Fruit fly (Drosophila melanogaster) whole organism, wandering third instar larva: ENCODE measurements around the gene crn.

ENCODE experiments used
- CG32264 ChIP-seq: fragments of 200-800 bp; sonication (Bioruptor generic); optimal IDR thresholded peaks from 2 replicates; lab custom pipeline; 2016; ENCODE audit warnings: missing biosample characterization, missing genetic modification characterization
- CG9705 ChIP-seq: fragments of 200-800 bp; sonication (Bioruptor generic); optimal IDR thresholded peaks from 2 replicates; lab custom pipeline; 2018; ENCODE audit warnings: missing biosample characterization, mild to moderate bottlenecking, missing genetic modification characterization
- CrebA ChIP-seq: fragments of 200-800 bp; sonication (Bioruptor generic); optimal IDR thresholded peaks from 2 replicates; lab custom pipeline; 2016; ENCODE audit warnings: missing biosample characterization, mild to moderate bottlenecking, missing genetic modification characterization, borderline replicate concordance
- HLH106 ChIP-seq: fragments of 200-800 bp; optimal IDR thresholded peaks from 3 replicates; lab custom pipeline; 2019; ENCODE audit warnings: missing biosample characterization, mild to moderate bottlenecking, missing genetic modification characterization, moderate library complexity
- Hnf4 ChIP-seq: fragments of 200-800 bp; sonication (Bioruptor generic); optimal IDR thresholded peaks from 2 replicates; lab custom pipeline; 2016; ENCODE audit warnings: missing biosample characterization, mild to moderate bottlenecking, missing genetic modification characterization
- Hr78 ChIP-seq: fragments of >200 bp; optimal IDR thresholded peaks from 2 replicates; lab custom pipeline; 2017; ENCODE audit warnings: missing biosample characterization, missing genetic modification characterization
- Hr83 ChIP-seq: fragments of 200-300 bp; sonication (Bioruptor generic); optimal IDR thresholded peaks from 2 replicates; lab custom pipeline; 2016; ENCODE audit warnings: missing biosample characterization, mild to moderate bottlenecking, missing genetic modification characterization, moderate library complexity; ENCODE audit not compliant: poor library complexity, severe bottlenecking
- Jra ChIP-seq: sonication (Bioruptor generic); optimal IDR thresholded peaks from 2 replicates; lab custom pipeline; 2016; ENCODE audit warnings: missing biosample characterization, missing genetic modification characterization
- Mio ChIP-seq: sonication (Bioruptor generic); optimal IDR thresholded peaks from 2 replicates; lab custom pipeline; 2016; ENCODE audit warnings: missing biosample characterization, missing genetic modification characterization
- Myc ChIP-seq: fragments of >200 bp; optimal IDR thresholded peaks from 2 replicates; lab custom pipeline; 2017
- N ChIP-seq: fragments of >200 bp; optimal IDR thresholded peaks from 2 replicates; lab custom pipeline; 2018; ENCODE audit warnings: missing biosample characterization, missing external identifiers, missing genetic modification characterization
- OdsH ChIP-seq: fragments of 200-800 bp; sonication (Bioruptor generic); optimal IDR thresholded peaks from 2 replicates; lab custom pipeline; 2016; ENCODE audit warnings: missing biosample characterization, mild to moderate bottlenecking, missing genetic modification characterization
- Rel ChIP-seq, 2 experiments: fragments of 200-800 bp; sonication (Bioruptor generic) in 1 of 2; optimal IDR thresholded peaks; 2 replicates in 1 of 2; 3 replicates in 1 of 2; lab custom pipeline; 2016 to 2019; ENCODE audit warnings: mild to moderate bottlenecking in 2 of 2, missing biosample characterization in 2 of 2, missing genetic modification characterization in 2 of 2, moderate library complexity in 1 of 2
- Sp1 ChIP-seq: fragments of 200-800 bp; sonication (Bioruptor generic); optimal IDR thresholded peaks from 3 replicates; lab custom pipeline; 2019; ENCODE audit warnings: missing biosample characterization, mild to moderate bottlenecking, missing genetic modification characterization, moderate library complexity
- br ChIP-seq: fragments of 200-800 bp; sonication (Bioruptor generic); optimal IDR thresholded peaks from 2 replicates; lab custom pipeline; 2016; ENCODE audit warnings: missing biosample characterization, missing genetic modification characterization
- brk ChIP-seq: fragments of 200-800 bp; sonication (Bioruptor generic); optimal IDR thresholded peaks from 2 replicates; lab custom pipeline; 2016; ENCODE audit warnings: missing biosample characterization, mild to moderate bottlenecking, missing genetic modification characterization
- dl ChIP-seq, 2 experiments: fragments of 175-275, 200-275 bp in 1 of 2; fragments of 200-275 bp in 1 of 2; sonication (Bioruptor generic); optimal IDR thresholded peaks; lab custom pipeline; 2018; ENCODE audit warnings: mild to moderate bottlenecking in 2 of 2, missing biosample characterization in 2 of 2, missing genetic modification characterization in 2 of 2, moderate library complexity in 2 of 2; ENCODE audit not compliant: partially characterized antibody in 2 of 2, insufficient read depth in 1 of 2
- dmrt93B ChIP-seq: fragments of 200-800 bp; sonication (Bioruptor generic); optimal IDR thresholded peaks from 2 replicates; lab custom pipeline; 2018; ENCODE audit warnings: missing biosample characterization, mild to moderate bottlenecking, missing genetic modification characterization
- ey ChIP-seq: fragments of 200-800 bp; sonication (Bioruptor generic); optimal IDR thresholded peaks from 2 replicates; lab custom pipeline; 2016; ENCODE audit warnings: missing biosample characterization, missing genetic modification characterization
- foxo ChIP-seq, 2 experiments: fragments of 200-800 bp; sonication (Bioruptor generic); optimal IDR thresholded peaks; 2 replicates in 1 of 2; 3 replicates in 1 of 2; lab custom pipeline; 2016 to 2017; ENCODE audit warnings: missing biosample characterization in 2 of 2, missing genetic modification characterization in 2 of 2
- fru ChIP-seq: fragments of 200-800 bp; sonication (Bioruptor generic); optimal IDR thresholded peaks from 3 replicates; lab custom pipeline; 2016; ENCODE audit warnings: missing biosample characterization, mild to moderate bottlenecking, missing genetic modification characterization
- jim ChIP-seq: fragments of 175-275, 200-325 bp; sonication (Bioruptor generic); optimal IDR thresholded peaks from 2 replicates; lab custom pipeline; 2016; ENCODE audit warnings: missing biosample characterization, mild to moderate bottlenecking, missing genetic modification characterization
- pan ChIP-seq: fragments of >200 bp; optimal IDR thresholded peaks from 2 replicates; lab custom pipeline; 2017
- psq ChIP-seq: fragments of 200-800 bp; sonication (Bioruptor generic); optimal IDR thresholded peaks from 3 replicates; lab custom pipeline; 2017; ENCODE audit warnings: missing biosample characterization, mild to moderate bottlenecking, missing genetic modification characterization, moderate library complexity
- rgr ChIP-seq: fragments of 200-800 bp; sonication (Bioruptor generic); optimal IDR thresholded peaks from 3 replicates; lab custom pipeline; 2016; ENCODE audit warnings: missing biosample characterization, mild to moderate bottlenecking, missing genetic modification characterization
- sv ChIP-seq: fragments of 200-800 bp; sonication (Bioruptor generic); optimal IDR thresholded peaks from 3 replicates; lab custom pipeline; 2016; ENCODE audit warnings: missing biosample characterization, missing genetic modification characterization
- usp ChIP-seq: fragments of >200 bp; optimal IDR thresholded peaks from 2 replicates; lab custom pipeline; 2017; ENCODE audit warnings: missing biosample characterization, missing genetic modification characterization

Gene crn

DNA sequence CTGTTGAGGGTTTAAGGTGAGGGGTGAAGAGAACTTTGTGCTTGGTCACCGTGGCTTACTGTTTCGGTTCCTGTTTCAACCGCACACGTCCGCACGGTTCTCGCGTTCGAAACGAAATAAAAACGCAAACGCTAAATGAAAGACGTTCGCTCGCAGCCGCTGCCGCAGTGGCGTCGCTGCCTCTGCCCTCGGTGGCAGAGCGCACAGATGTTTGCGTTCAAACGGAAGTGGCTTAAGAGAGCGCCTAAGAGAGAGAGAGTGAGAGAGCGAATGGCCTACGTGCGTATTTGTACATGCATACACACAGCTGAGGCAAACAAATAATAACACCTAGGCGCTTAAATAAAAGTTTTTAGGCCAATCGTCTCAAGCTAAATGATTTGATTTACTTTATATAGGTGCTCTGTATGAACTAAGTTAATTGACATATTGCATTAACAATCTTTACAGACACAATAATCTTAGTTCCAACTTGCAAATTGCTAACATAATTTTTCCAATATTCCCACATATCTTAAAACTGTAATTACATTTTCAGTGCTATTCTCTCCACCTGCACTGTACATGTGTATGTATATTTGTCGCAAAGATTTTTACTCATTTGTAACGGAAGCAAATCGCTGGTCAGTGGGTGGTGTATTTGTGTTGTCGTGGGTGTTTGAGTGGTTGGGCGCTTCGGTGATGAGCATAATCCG lies 43.7 kb upstream of the crn start, which contains the start of gene CG2865 (continued):
- TF ChIP-seq OdsH (GFP tag; lab: Kevin White, UChicago) = peak; percentile 94
- no peak for TF ChIP-seq N (GFP tag; lab: Kevin White, UChicago)
- TF ChIP-seq br = peak; percentile 95
- no peak for TF ChIP-seq usp (GFP tag; lab: Kevin White, UChicago)
- peak; percentile 67 to 85 for TF ChIP-seq dl (GFP tag; optimal IDR thresholded peaks at IDR 0.05; lab: Kevin White, UChicago; ENCODE audit: insufficient read depth in 1 of 2, partially characterized antibody in 2 of 2)
- TF ChIP-seq CG9705 = peak; percentile 97
- peak; percentile 25 for TF ChIP-seq Mio (GFP tag; lab: Kevin White, UChicago)
- TF ChIP-seq CrebA (GFP tag; lab: Kevin White, UChicago) = no peak
- TF ChIP-seq Myc (lab: Kevin White, UChicago) = no peak
- TF ChIP-seq Rel (GFP tag; optimal IDR thresholded peaks at IDR 0.05; lab: Kevin White, UChicago) = peak; percentile 30
- peak; percentile 90 for TF ChIP-seq Rel (tag; optimal IDR thresholded peaks at IDR 0.05; lab: Kevin White, UChicago)
- TF ChIP-seq fru = peak; percentile 97

DNA sequence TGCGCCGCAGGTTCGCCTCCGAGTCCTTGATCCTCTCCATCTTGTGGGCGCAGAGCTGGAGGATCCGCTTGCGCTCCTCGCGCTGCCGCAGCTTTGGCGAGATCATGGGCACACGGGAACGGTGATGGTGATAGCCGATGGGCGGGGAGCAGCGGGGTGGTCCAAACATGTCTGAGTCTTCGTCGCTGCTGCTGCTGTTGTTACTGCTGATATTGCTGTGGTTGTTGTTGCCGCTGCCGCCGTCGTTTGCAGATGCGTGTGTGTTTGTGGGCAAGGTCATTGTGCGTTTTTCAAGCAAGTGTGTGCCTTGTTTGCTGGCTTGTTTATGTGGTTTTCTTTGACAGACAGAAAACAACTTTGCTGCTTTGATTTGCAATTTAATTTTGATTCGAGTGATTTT lies 42.6 kb upstream of the crn start:
- TF ChIP-seq fru (no peak), CG32264 (no peak)

- TF ChIP-seq dmrt93B (no peak), sv (no peak), OdsH (GFP tag; lab: Kevin White, UChicago) (no peak), N (GFP tag; lab: Kevin White, UChicago) (no peak), brk (GFP tag; lab: Kevin White, UChicago) (no peak), Hr78 (GFP tag; lab: Kevin White, UChicago) (no peak), fru (no peak), usp (GFP tag; lab: Kevin White, UChicago) (no peak), Hr83 (GFP tag; lab: Kevin White, UChicago) (no peak), foxo (GFP tag; optimal IDR thresholded peaks at IDR 0.05; lab: Kevin White, UChicago) (no peak), jim (GFP tag; lab: Kevin White, UChicago) (no peak), rgr (no peak), Jra (no peak), ey (GFP tag; lab: Kevin White, UChicago) (no peak), CG9705 (no peak), HLH106 (tag; lab: Kevin White, UChicago) (no peak)
These were observed 41.2 kb upstream of the crn start for dm6 chrX:2291023-2291422.

DNA sequence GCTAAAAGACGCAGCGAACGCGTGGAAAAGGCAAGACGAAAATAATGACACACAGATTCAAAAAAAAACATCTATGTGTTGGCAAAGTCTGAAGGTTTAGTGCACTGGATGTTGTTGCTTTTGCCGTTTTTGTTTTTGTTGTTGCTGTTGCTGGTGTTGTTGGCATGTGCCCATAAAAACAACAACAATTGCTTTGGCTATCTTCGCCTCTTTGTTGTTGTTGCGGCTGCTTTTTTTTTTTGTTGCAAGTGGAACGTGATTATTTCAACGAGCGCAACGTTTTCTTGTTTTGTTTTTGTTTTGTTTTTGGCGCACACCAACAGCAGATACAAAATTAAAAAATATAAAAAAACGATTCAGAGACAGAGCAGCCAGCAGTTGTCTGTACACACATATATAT lies 39.4 kb upstream of the crn start:
- peak; percentile 12 for TF ChIP-seq psq (GFP tag; lab: Kevin White, UChicago)
- TF ChIP-seq HLH106 (tag; lab: Kevin White, UChicago) = no peak
- TF ChIP-seq rgr = no peak
- no peak for TF ChIP-seq Rel (GFP tag; optimal IDR thresholded peaks at IDR 0.05; lab: Kevin White, UChicago)
- TF ChIP-seq Rel (tag; optimal IDR thresholded peaks at IDR 0.05; lab: Kevin White, UChicago) = peak; percentile 9
- TF ChIP-seq pan (lab: Kevin White, UChicago) = no peak
- no peak for TF ChIP-seq dmrt93B
- TF ChIP-seq Hnf4 (GFP tag; lab: Kevin White, UChicago) = no peak
- peak; percentile 39 for TF ChIP-seq Sp1 (GFP tag; lab: Kevin White, UChicago)

- TF ChIP-seq psq (GFP tag; lab: Kevin White, UChicago) (peak; percentile 77), N (GFP tag; lab: Kevin White, UChicago) (no peak)
- TF ChIP-seq, all 38 proteins: peak for 1
These were observed 38.5 kb upstream of the crn start for dm6 chrX:2288327-2288726.

DNA sequence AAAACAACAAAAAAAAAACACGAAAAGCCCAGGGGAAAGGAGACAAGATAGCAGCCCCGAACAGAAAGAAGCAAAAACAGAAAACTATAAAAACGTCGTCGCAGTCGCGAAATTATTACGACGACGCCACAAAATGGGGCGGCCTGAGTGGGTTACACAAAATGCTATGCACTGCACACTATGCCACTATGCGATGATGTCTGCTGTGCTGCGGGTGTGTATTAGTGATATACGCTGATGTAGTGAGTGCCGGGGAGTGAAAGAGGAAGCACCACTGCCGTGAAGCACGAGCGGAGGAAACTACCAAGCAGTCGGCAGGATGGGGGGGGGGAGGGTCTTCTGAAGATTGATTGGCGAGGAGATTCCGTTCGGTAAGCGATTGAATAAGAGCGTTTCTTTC lies 37.2 kb upstream of the crn start:
- no peak for TF ChIP-seq CG32264
- TF ChIP-seq dl (GFP tag; optimal IDR thresholded peaks at IDR 0.05; lab: Kevin White, UChicago; ENCODE audit: insufficient read depth in 1 of 2, partially characterized antibody in 2 of 2) = no peak
- TF ChIP-seq Mio (GFP tag; lab: Kevin White, UChicago) = no peak
- no peak for TF ChIP-seq Myc (lab: Kevin White, UChicago)
- no peak for TF ChIP-seq CG9705
- no peak for TF ChIP-seq sv
- no peak for TF ChIP-seq ey (GFP tag; lab: Kevin White, UChicago)
- TF ChIP-seq, all 38 proteins: peak for 0
